Worm (Caenorhabditis elegans): ENCODE measurements around the gene prdx-3.

DNA sequence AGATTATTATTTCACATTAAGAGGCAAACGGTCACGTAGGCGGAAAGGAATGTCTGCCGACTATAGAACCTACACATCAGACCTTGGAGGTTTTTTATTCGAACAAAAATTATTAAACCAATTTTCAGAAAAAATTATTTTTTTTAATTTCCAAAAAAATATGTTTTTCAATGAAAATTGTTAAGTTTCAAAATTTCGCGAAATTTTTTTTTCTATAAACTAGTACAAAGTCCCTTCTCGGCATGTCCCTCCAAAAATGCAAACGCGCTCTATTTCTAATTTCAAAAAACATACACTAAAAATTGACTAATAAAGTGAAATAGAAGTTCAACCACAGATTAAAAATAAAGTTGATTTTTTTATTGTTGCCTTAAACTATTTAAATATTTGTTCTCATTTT is 42.3 kb upstream of the prdx-3 start, which contains the start of gene ckb-1:
- TF ChIP-seq tbx-11 (GFP tag; IDR thresholded peaks at IDR 0.05) (no peak), hmg-4 (GFP tag; optimal IDR thresholded peaks at IDR 0.05) (no peak), ama-1 (optimal IDR thresholded peaks at IDR 0.05) (no peak), tbx-37 (GFP tag; conservative IDR thresholded peaks at IDR 0.05) (no peak), B0310.2 (tag; optimal IDR thresholded peaks at IDR 0.05) (no peak), ets-7 (tag; optimal IDR thresholded peaks at IDR 0.05) (no peak)

All from whole organism, early embryonic.